Worm (Caenorhabditis elegans) whole organism, L2 larva: ENCODE results near the gene ZK1073.2.

Source experiments
- R02D3.7 ChIP-seq: fragments of 150-350 bp; optimal IDR thresholded peaks from 2 replicates; lab custom pipeline; 2014; ENCODE audit warnings: missing biosample characterization, missing genetic modification characterization
- ama-1 ChIP-seq: fragments of 150-350 bp; optimal IDR thresholded peaks from 2 replicates; lab custom pipeline; 2018; ENCODE audit warnings: inconsistent platforms
- dmd-4 ChIP-seq: sonication (generic microtip); optimal IDR thresholded peaks from 2 replicates; lab custom pipeline; 2017; ENCODE audit warnings: missing biosample characterization, missing genetic modification characterization
- gmeb-1 ChIP-seq: fragments of 150-350 bp; optimal IDR thresholded peaks from 2 replicates; lab custom pipeline; 2014; ENCODE audit warnings: missing biosample characterization, missing genetic modification characterization
- nhr-237 ChIP-seq: fragments of 150-350 bp; optimal IDR thresholded peaks from 2 replicates; lab custom pipeline; 2014; ENCODE audit warnings: missing biosample characterization, missing genetic modification characterization
- nhr-6 ChIP-seq: fragments of 150-350 bp; optimal IDR thresholded peaks from 2 replicates; lab custom pipeline; 2014; ENCODE audit warnings: missing biosample characterization, missing genetic modification characterization
- unc-39 ChIP-seq: fragments of 150-350 bp; optimal IDR thresholded peaks from 2 replicates; lab custom pipeline; 2014; ENCODE audit warnings: missing biosample characterization, missing genetic modification characterization

DNA sequence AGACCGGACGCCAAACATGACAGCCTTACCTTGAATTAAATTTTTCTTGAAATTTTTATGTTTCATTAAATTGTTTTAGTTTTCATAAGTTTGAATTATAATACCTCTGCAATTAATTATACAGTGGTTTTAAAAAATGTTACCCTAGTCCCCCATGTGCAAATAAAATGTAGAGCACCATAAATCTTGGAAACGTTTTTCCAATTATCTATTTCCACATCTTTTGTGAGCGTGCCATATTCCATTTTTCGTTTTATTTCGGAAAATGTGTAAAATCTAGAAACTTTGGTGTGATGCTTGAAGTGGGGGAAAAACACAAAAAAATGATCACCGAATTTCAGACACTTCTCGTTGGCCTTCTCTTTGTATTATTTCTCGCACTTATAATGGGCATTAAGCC is 19.1 kb downstream of the ZK1073.2 start:
- TF ChIP-seq unc-39 (tag; lab: Kevin White, UChicago) (no peak), ama-1 (no peak), gmeb-1 (tag; lab: Kevin White, UChicago) (no peak), R02D3.7 (tag; lab: Kevin White, UChicago) (no peak), nhr-6 (tag; lab: Kevin White, UChicago) (no peak), dmd-4 (tag; lab: Kevin White, UChicago) (no peak), nhr-237 (tag; lab: Kevin White, UChicago) (no peak)
